Worm (Caenorhabditis elegans): Measurements from ENCODE around the gene ZK666.8.

- TF ChIP-seq lin-35 (GFP tag; optimal IDR thresholded peaks at IDR 0.05): no peak
- no peak for TF ChIP-seq nhr-120 (GFP tag; IDR thresholded peaks at IDR 0.05)
- no peak for TF ChIP-seq ztf-25 (GFP tag; IDR thresholded peaks at IDR 0.05)
- no peak for TF ChIP-seq sptf-2 (GFP tag; optimal IDR thresholded peaks at IDR 0.05)
- TF ChIP-seq F22D6.2 (tag; optimal IDR thresholded peaks at IDR 0.05): no peak
- no peak for TF ChIP-seq pha-4 (tag; optimal IDR thresholded peaks at IDR 0.05)
- TF ChIP-seq ztf-26 (tag; optimal IDR thresholded peaks at IDR 0.05): no peak
- no peak for TF ChIP-seq unc-62 (GFP tag; optimal IDR thresholded peaks at IDR 0.05)
- TF ChIP-seq ceh-27 (GFP tag; optimal IDR thresholded peaks at IDR 0.05): no peak
- TF ChIP-seq efl-1 (GFP tag; optimal IDR thresholded peaks at IDR 0.05): no peak
- TF ChIP-seq ztf-3 (GFP tag; optimal IDR thresholded peaks at IDR 0.05): no peak
These were observed 46.6 kb downstream of the ZK666.8 start for ce11 chrII:10446300-10446699.
